Worm (Caenorhabditis elegans) whole organism, dauer: Measurements from ENCODE around the gene srxa-19.

Experiments
- unc-62 ChIP-seq: sonication (generic microtip); optimal IDR thresholded peaks from 2 replicates; lab custom pipeline; 2017; ENCODE audit warnings: missing biosample characterization, missing genetic modification reagents, missing genetic modification characterization

The srxa-19 gene

ce11 chrV:10123324-10123723 lies 754 bp upstream of the srxa-19 start, which contains the start of gene C08B6.6:
Gene C08B6.6, plus strand, starts transcription at chrV:10123624.
- no peak for TF ChIP-seq unc-62 (GFP tag; lab: Kevin White, UChicago)

DNA sequence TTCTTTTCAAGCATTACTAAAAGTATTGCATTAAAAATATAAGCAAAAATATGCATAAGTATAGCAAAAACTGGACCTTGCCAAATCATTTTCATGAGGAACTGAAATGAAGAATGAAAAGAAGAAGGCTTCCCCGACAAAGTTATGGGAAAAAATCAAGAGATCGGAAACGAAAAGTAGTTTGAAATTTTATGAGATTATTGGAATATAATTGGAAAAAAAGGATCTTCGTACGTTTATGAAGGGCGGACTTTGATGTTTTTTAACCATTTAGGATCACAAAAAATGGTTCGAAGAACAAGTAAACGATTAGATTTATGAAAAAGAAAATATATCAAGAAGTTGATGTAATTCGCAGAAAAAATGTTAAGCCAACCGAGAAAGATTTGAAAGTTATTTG lies 1.7 kb downstream of the srxa-19 start, which contains the start of gene srxa-18:
Gene srxa-18 (minus strand): TSS at position 100 of the 400 bp plus-strand sequence.
- no peak for TF ChIP-seq unc-62 (GFP tag; lab: Kevin White, UChicago)

- no peak for TF ChIP-seq unc-62 (GFP tag; lab: Kevin White, UChicago)
Measured at ce11 chrV:10117465-10117864, 5.1 kb downstream of the srxa-19 start, which contains the start of gene C08B6.5. Gene C08B6.5, plus strand, starts transcription at chrV:10117765.

- TF ChIP-seq unc-62 (GFP tag; lab: Kevin White, UChicago): no peak
Measured at ce11 chrV:10114329-10114728, 8.2 kb downstream of the srxa-19 start, which contains the start of gene cht-5. Gene cht-5, plus strand, starts transcription at chrV:10114629.

ce11 chrV:10112187-10112586 lies 10.4 kb downstream of the srxa-19 start, which contains the start of gene C08B6.3:
Gene C08B6.3, minus strand, starts transcription at chrV:10112287.
- no peak for TF ChIP-seq unc-62 (GFP tag; lab: Kevin White, UChicago)

DNA sequence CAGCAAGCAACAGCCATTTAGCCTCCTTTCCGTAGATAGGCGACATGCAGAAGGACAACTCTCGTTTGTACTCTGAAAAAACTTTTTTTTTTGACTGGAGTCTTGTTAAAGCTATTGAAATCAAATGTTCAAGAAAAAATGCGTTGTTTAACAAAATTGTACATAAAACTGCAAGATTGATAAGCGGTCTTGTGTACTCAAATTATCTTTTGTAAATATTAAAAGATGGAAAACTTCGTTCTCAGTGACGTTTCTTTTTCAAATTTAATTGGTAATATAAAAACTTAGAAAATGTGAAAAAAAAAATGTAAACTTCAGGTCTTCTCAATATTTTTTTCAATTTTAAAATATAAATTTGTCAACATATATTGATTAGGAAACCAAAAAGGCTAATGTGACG lies 11.4 kb downstream of the srxa-19 start:
- no peak for TF ChIP-seq unc-62 (GFP tag; lab: Kevin White, UChicago)

DNA sequence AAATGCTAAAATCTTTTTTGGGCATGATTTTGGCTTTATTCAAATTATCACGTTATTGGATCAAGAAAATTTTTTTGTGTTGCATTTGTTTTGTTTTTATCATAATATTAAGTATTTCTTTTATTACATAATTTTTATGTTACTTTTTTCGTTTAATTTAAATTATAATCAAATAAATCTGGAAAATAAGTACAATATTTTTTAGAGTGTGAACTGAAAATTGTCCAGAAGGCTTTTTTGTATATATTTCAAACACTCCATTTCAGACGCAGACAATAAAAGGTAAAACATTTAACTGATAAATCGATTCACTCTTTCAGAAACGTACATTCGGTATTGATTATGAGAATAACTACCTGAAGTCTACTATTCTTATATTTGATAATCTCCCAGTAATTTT lies 15.3 kb downstream of the srxa-19 start, which contains the start of gene C08B6.11:
Gene C08B6.11 (plus strand): TSS at position 301 of the 400 bp plus-strand sequence.
- TF ChIP-seq unc-62 (GFP tag; lab: Kevin White, UChicago): no peak

DNA sequence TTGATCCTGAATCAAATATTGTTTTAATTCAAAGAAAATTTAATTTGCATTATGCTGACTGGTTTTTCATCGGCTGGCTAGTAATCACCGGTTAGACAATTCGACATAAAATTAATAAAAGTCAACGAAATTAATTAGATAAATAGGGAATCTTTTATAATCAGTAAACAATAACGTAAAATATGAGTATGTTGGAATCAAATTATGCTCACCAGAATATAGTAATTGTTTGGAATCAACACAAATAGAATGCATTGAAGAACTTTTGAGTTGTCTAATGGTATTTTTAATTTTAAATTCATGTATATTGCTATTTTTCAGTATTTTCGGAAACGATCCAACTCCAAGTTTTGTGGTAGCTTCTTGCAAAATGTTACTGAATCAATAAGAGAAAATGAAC lies 17.2 kb downstream of the srxa-19 start, which contains the start of gene C08B6.2:
Gene C08B6.2 (plus strand): TSS at position 301 of the 400 bp plus-strand sequence.
- no peak for TF ChIP-seq unc-62 (GFP tag; lab: Kevin White, UChicago)

DNA sequence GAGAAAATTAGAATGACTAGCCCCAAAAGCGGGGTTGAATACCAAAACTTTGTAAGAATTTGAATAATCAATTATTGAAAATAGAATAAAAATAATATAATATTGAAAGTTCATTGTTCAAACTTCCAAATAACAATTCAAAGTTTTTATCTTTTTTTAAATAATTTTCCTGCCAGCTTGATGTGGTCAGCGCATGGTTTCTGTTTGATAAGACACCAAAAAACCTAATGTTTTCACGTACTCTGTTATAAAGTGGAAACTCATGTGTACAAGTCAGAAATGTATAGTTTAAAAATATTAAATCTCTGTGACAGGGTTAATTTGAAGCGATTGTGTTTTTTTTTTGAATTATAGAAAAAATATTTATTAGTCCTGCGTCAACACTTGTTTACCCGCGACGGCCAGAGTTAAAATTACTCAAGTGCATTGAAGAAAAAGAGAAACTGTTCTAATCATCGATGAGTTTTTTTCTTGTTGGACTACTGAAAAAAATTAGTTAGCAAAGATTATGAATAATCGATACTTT lies 17.7 kb downstream of the srxa-19 start, which contains the start of gene ugt-17:
Gene ugt-17 (minus strand): TSS at position 180 of the 526 bp plus-strand sequence.
- no peak for TF ChIP-seq unc-62 (GFP tag; lab: Kevin White, UChicago)

ce11 chrV:10103811-10104210 lies 18.8 kb downstream of the srxa-19 start:
- no peak for TF ChIP-seq unc-62 (GFP tag; lab: Kevin White, UChicago)

DNA sequence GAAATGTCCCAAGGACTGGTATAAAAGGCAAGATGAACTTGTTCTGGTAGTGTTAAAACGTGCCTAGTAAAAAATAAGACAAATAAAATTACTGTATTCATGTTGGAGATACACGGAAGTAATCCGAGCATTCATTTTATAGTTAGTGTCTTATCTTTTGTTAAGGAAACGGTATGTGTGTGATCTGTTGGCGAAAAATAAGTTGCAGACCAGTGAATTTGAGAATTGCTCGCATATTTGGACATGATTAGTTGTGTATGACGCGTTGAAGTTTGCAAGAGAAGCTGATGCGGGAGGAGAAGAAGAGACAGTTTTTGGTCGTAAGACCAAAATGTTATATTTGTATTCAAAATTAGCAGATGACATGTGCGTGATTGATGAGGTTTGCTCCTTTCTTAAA lies 20.7 kb downstream of the srxa-19 start, which contains the start of gene C08B6.14:
Gene C08B6.14 (minus strand): TSS at position 101 of the 400 bp plus-strand sequence.
- no peak for TF ChIP-seq unc-62 (GFP tag; lab: Kevin White, UChicago)

ce11 chrV:10098429-10098828 lies 24.1 kb downstream of the srxa-19 start, which contains the start of gene ugt-47:
Gene ugt-47, minus strand, starts transcription at chrV:10098597.
- no peak for TF ChIP-seq unc-62 (GFP tag; lab: Kevin White, UChicago)

ce11 chrV:10096932-10097331 lies 25.6 kb downstream of the srxa-19 start:
- TF ChIP-seq unc-62 (GFP tag; lab: Kevin White, UChicago): no peak

- no peak for TF ChIP-seq unc-62 (GFP tag; lab: Kevin White, UChicago)
Measured at ce11 chrV:10094374-10094773, 28.2 kb downstream of the srxa-19 start, which contains the start of gene srd-49. Gene srd-49, plus strand, starts transcription at chrV:10094674.

ce11 chrV:10091152-10091551 lies 31.4 kb downstream of the srxa-19 start, which contains the start of gene R04B5.11:
Gene R04B5.11, minus strand, starts transcription at chrV:10091252.
- TF ChIP-seq unc-62 (GFP tag; lab: Kevin White, UChicago): no peak

DNA sequence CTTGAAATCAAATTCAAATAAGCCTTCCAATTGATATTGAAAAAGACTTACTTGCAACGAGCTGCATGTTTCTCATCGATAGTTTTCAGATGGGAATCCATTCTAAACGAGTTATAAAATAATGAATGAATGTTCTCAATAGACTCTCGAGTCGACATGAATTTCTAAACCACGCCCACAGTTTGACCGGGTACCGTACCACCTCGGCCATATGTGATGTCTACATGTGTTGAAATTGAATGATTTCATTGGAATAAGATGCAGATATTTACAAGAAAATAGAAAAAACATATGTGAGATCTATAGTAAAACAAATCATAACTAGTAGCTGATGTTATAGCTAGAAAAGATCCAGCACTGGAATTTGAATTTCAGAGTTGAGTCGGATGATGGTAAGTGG lies 32.1 kb downstream of the srxa-19 start, which contains the start of gene R04B5.7:
Gene R04B5.7 (minus strand): TSS at position 101 of the 400 bp plus-strand sequence.
- TF ChIP-seq unc-62 (GFP tag; lab: Kevin White, UChicago): no peak

DNA sequence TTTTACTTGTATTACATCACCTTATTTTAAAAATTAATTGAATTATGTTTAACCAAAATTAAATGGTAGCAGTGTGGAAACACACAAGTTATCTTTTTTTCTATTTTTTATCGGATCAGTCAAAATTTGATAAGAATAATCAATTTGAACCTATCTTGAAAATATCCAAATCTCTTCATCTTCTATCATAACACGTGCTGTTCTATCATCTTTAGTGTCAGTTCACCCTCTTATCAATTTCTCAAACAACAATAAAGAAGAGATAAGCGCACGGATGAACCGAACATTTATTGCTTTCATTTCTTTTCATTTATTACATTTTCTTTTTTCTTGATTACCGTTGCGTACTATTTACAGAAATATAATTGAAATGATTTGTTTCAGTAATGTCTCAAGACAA lies 35.5 kb downstream of the srxa-19 start, which contains the start of gene R04B5.5:
Gene R04B5.5 (plus strand): TSS at position 378 of the 400 bp plus-strand sequence.
- no peak for TF ChIP-seq unc-62 (GFP tag; lab: Kevin White, UChicago)
